Worm (Caenorhabditis elegans): Measurements from ENCODE around the gene F56D2.5.

F56D2.5 gene

DNA sequence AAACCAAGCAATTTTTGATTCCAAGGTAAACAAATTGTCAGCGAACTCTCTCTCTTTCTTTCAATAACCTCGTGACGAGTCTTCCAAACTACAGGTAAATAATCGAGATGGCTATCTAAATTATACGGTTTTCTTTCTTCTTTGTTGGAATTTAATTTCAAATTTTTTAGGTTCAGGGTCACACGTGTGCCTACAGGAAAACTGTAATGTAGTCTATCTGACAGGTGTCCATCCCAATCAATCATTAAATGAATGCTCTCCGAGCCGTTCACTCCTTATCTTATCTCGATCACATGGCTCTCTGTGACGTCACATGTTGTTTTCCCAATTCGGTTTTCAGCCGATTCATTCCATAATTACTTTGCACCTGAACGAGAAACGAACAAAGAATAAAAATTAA is 28.1 kb downstream of the F56D2.5 start:
- peak; percentile 30 for TF ChIP-seq elt-1 (tag; optimal IDR thresholded peaks at IDR 0.05; ENCODE audit: borderline replicate concordance, insufficient read depth)
- TF ChIP-seq tbx-8 (GFP tag; optimal IDR thresholded peaks at IDR 0.05): no peak
- TF ChIP-seq unc-62 (GFP tag; optimal IDR thresholded peaks at IDR 0.05): peak; percentile 47

ce11 chrIII:5552072-5552667 is 29.0 kb downstream of the F56D2.5 start, which contains the start of gene F09F7.6:
TSS of gene F09F7.6 (minus strand) at chrIII:5552135.
- TF ChIP-seq mab-5 (tag; optimal IDR thresholded peaks at IDR 0.05) (no peak), elt-1 (tag; optimal IDR thresholded peaks at IDR 0.05; ENCODE audit: borderline replicate concordance, insufficient read depth) (peak; percentile 84), unc-62 (GFP tag; optimal IDR thresholded peaks at IDR 0.05) (no peak), unc-120 (tag; optimal IDR thresholded peaks at IDR 0.05; ENCODE audit: poor library complexity, severe bottlenecking) (peak; percentile 39)

ce11 chrIII:5550844-5551243 is 30.4 kb downstream of the F56D2.5 start:
- TF ChIP-seq nhr-12 (tag; optimal IDR thresholded peaks at IDR 0.05) (no peak), nhr-28 (tag; optimal IDR thresholded peaks at IDR 0.05) (no peak), lin-13 (tag; optimal IDR thresholded peaks at IDR 0.05) (no peak), lsy-2 (tag; optimal IDR thresholded peaks at IDR 0.05) (no peak), nhr-237 (tag; optimal IDR thresholded peaks at IDR 0.05) (no peak), ztf-11 (tag; optimal IDR thresholded peaks at IDR 0.05) (no peak), nhr-76 (tag; optimal IDR thresholded peaks at IDR 0.05) (no peak), hlh-1 (tag; optimal IDR thresholded peaks at IDR 0.05) (no peak), unc-120 (tag; optimal IDR thresholded peaks at IDR 0.05; ENCODE audit: poor library complexity, severe bottlenecking) (no peak), unc-62 (GFP tag; optimal IDR thresholded peaks at IDR 0.05) (no peak), zip-8 (tag; optimal IDR thresholded peaks at IDR 0.05) (no peak), snpc-4 (tag; optimal IDR thresholded peaks at IDR 0.05) (no peak), unc-39 (tag; optimal IDR thresholded peaks at IDR 0.05) (no peak), mep-1 (tag; optimal IDR thresholded peaks at IDR 0.05) (no peak), bed-3 (GFP tag; optimal IDR thresholded peaks at IDR 0.05) (no peak), elt-1 (tag; optimal IDR thresholded peaks at IDR 0.05; ENCODE audit: borderline replicate concordance, insufficient read depth) (no peak), nhr-2 (tag; optimal IDR thresholded peaks at IDR 0.05) (no peak)

ce11 chrIII:5550193-5550592 is 31.0 kb downstream of the F56D2.5 start:
- no peak for TF ChIP-seq hlh-1 (tag; optimal IDR thresholded peaks at IDR 0.05)
- TF ChIP-seq elt-3 (tag; optimal IDR thresholded peaks at IDR 0.05): no peak
- TF ChIP-seq lin-32 (GFP tag; optimal IDR thresholded peaks at IDR 0.05): no peak
- TF ChIP-seq lsy-2 (tag; optimal IDR thresholded peaks at IDR 0.05): no peak
- no peak for TF ChIP-seq ceh-83 (GFP tag; optimal IDR thresholded peaks at IDR 0.05)
- TF ChIP-seq ceh-43 (GFP tag; optimal IDR thresholded peaks at IDR 0.05): no peak
- no peak for TF ChIP-seq sem-2 (GFP tag; optimal IDR thresholded peaks at IDR 0.05)
- no peak for TF ChIP-seq ces-1 (GFP tag; optimal IDR thresholded peaks at IDR 0.05)
- no peak for TF ChIP-seq bed-3 (GFP tag; optimal IDR thresholded peaks at IDR 0.05)
- no peak for TF ChIP-seq elt-1 (tag; optimal IDR thresholded peaks at IDR 0.05; ENCODE audit: borderline replicate concordance, insufficient read depth)
- no peak for TF ChIP-seq ham-2 (GFP tag; optimal IDR thresholded peaks at IDR 0.05)
- no peak for TF ChIP-seq ceh-39 (tag; optimal IDR thresholded peaks at IDR 0.05)
- no peak for TF ChIP-seq tbx-8 (GFP tag; optimal IDR thresholded peaks at IDR 0.05)
- no peak for TF ChIP-seq blmp-1 (tag; optimal IDR thresholded peaks at IDR 0.05)
- no peak for TF ChIP-seq nhr-2 (tag; optimal IDR thresholded peaks at IDR 0.05)
- no peak for TF ChIP-seq nhr-237 (tag; optimal IDR thresholded peaks at IDR 0.05)
- no peak for TF ChIP-seq unc-120 (tag; optimal IDR thresholded peaks at IDR 0.05; ENCODE audit: poor library complexity, severe bottlenecking)

DNA sequence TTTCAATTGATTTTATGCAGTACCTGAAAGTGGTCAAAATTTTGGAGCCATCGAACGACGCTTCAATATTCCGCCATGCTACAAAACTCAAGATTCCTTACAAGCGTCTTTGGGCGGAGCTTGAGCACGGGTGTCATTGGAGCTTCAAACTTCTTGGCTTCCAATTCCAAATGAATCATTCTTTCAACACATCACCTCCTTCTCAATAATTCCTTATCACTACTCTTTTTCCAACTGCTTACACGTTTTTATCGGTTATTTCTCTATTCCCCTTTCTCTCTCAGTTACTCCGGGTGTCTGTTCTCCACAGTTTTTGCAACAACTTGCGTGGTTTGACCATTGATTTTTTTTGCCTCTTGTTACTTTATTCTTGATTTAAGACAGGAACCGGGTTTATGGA is 34.5 kb downstream of the F56D2.5 start, which contains the start of gene F09F7.5:
TSS of gene F09F7.5 (plus strand) at position 258 of the 400 bp plus-strand sequence.
- TF ChIP-seq nhr-76 (tag; optimal IDR thresholded peaks at IDR 0.05) (no peak), blmp-1 (tag; optimal IDR thresholded peaks at IDR 0.05) (no peak), lsy-2 (tag; optimal IDR thresholded peaks at IDR 0.05) (no peak), nhr-2 (tag; optimal IDR thresholded peaks at IDR 0.05) (no peak), drap-1 (GFP tag; optimal IDR thresholded peaks at IDR 0.05) (no peak), flh-1 (GFP tag; optimal IDR thresholded peaks at IDR 0.05) (no peak), zip-8 (tag; optimal IDR thresholded peaks at IDR 0.05) (no peak), lin-32 (GFP tag; optimal IDR thresholded peaks at IDR 0.05) (no peak), nhr-12 (tag; optimal IDR thresholded peaks at IDR 0.05) (no peak), elt-1 (tag; optimal IDR thresholded peaks at IDR 0.05; ENCODE audit: borderline replicate concordance, insufficient read depth) (no peak), ham-2 (GFP tag; optimal IDR thresholded peaks at IDR 0.05) (no peak), ceh-43 (GFP tag; optimal IDR thresholded peaks at IDR 0.05) (no peak), mls-2 (tag; optimal IDR thresholded peaks at IDR 0.05) (no peak), pha-4 (tag; optimal IDR thresholded peaks at IDR 0.05) (no peak), sem-2 (GFP tag; optimal IDR thresholded peaks at IDR 0.05) (no peak), unc-62 (GFP tag; optimal IDR thresholded peaks at IDR 0.05) (no peak), unc-120 (tag; optimal IDR thresholded peaks at IDR 0.05; ENCODE audit: poor library complexity, severe bottlenecking) (no peak)

Data from whole organism, mixed stage, embryonic.